Worm (Caenorhabditis elegans): ENCODE results near the gene tbc-10.

- TF ChIP-seq ZK546.5 (tag; optimal IDR thresholded peaks at IDR 0.05), result no peak
- TF ChIP-seq ama-1 (optimal IDR thresholded peaks at IDR 0.05), result no peak
- TF ChIP-seq nhr-11 (tag; optimal IDR thresholded peaks at IDR 0.05), result no peak
- no peak for TF ChIP-seq blmp-1 (tag; optimal IDR thresholded peaks at IDR 0.05; ENCODE audit: insufficient read depth)
- TF ChIP-seq ztf-11 (tag; optimal IDR thresholded peaks at IDR 0.05), result no peak
- TF ChIP-seq unc-55 (GFP tag; optimal IDR thresholded peaks at IDR 0.05), result no peak
- TF ChIP-seq ztf-4 (tag; optimal IDR thresholded peaks at IDR 0.05), result no peak
- TF ChIP-seq lin-39 (tag; optimal IDR thresholded peaks at IDR 0.05), result no peak
- no peak for TF ChIP-seq ceh-82 (tag; optimal IDR thresholded peaks at IDR 0.05)
These were observed 24.3 kb downstream of the tbc-10 start for ce11 chrIII:1007143-1007905.
